Fruit fly (Drosophila melanogaster) whole organism, embryonic: ENCODE measurements around the gene ND-B16.6.
A peak's percentile ranks its signal among the peaks of the same experiment; 100 is the strongest.

Source experiments
- Adf1 ChIP-seq: fragments of 200-800 bp; sonication (Bioruptor generic); IDR thresholded peaks from 2 replicates; pipeline ENCODE4 v1.3.6; 2022; ENCODE audit warnings: missing biosample characterization, missing genetic modification characterization
- Atf6 ChIP-seq: fragments of 200-800 bp; sonication (Bioruptor generic); IDR thresholded peaks from 2 replicates; pipeline ENCODE4 v1.3.6; 2022; ENCODE audit warnings: missing biosample characterization, missing genetic modification characterization
- B-H2 ChIP-seq: fragments of 200-800 bp; sonication (Bioruptor generic); optimal IDR thresholded peaks from 2 replicates; lab custom pipeline; 2018; ENCODE audit warnings: missing biosample characterization, mild to moderate bottlenecking, missing genetic modification characterization
- CG10274 ChIP-seq: fragments of 200-800 bp; sonication (Bioruptor generic); optimal IDR thresholded peaks from 3 replicates; lab custom pipeline; 2017; ENCODE audit warnings: missing biosample characterization, mild to moderate bottlenecking, missing genetic modification characterization
- CG10462 ChIP-seq: fragments of 200-800 bp; sonication (Bioruptor generic); optimal IDR thresholded peaks from 2 replicates; lab custom pipeline; 2016; ENCODE audit warnings: missing biosample characterization, missing genetic modification characterization
- CG11696 ChIP-seq: fragments of 200-800 bp; sonication (Bioruptor generic); IDR thresholded peaks from 2 replicates; pipeline ENCODE4 v1.3.6; 2022; ENCODE audit warnings: missing biosample characterization, missing genetic modification characterization
- CG11723 ChIP-seq: fragments of 200-800 bp; sonication (Bioruptor generic); optimal IDR thresholded peaks from 2 replicates; lab custom pipeline; 2017; ENCODE audit warnings: missing biosample characterization, mild to moderate bottlenecking, missing genetic modification characterization
- CG12104 ChIP-seq: fragments of 200-800 bp; sonication (Bioruptor generic); optimal IDR thresholded peaks from 3 replicates; lab custom pipeline; 2016; ENCODE audit warnings: missing biosample characterization, missing genetic modification characterization
- CG1233 ChIP-seq: fragments of 200-800 bp; sonication (Bioruptor generic); optimal IDR thresholded peaks from 4 replicates; lab custom pipeline; 2018; ENCODE audit warnings: missing biosample characterization, mild to moderate bottlenecking, missing genetic modification characterization
- CG12744 ChIP-seq: fragments of 200-800 bp; sonication (Bioruptor generic); optimal IDR thresholded peaks from 2 replicates; lab custom pipeline; 2016; ENCODE audit warnings: missing biosample characterization, missing genetic modification characterization
- CG1529 ChIP-seq: fragments of 200-800 bp; sonication (Bioruptor generic); optimal IDR thresholded peaks from 3 replicates; lab custom pipeline; 2018; ENCODE audit warnings: missing biosample characterization, missing genetic modification characterization
- CG15696 ChIP-seq: fragments of 200-800 bp; sonication (Bioruptor generic); optimal IDR thresholded peaks from 2 replicates; lab custom pipeline; 2019; ENCODE audit warnings: missing biosample characterization, mild to moderate bottlenecking, missing genetic modification characterization, moderate library complexity
- CG1647 ChIP-seq: fragments of 200-800 bp; sonication (Bioruptor generic); optimal IDR thresholded peaks from 3 replicates; lab custom pipeline; 2016; ENCODE audit warnings: missing biosample characterization, missing genetic modification characterization
- CG30431 ChIP-seq: fragments of 200-800 bp; sonication (Bioruptor generic); optimal IDR thresholded peaks from 2 replicates; lab custom pipeline; 2017; ENCODE audit warnings: missing biosample characterization, missing genetic modification characterization
- CG33557 ChIP-seq: fragments of 200-800 bp; sonication (Bioruptor generic); optimal IDR thresholded peaks from 2 replicates; lab custom pipeline; 2019; ENCODE audit warnings: missing biosample characterization, mild to moderate bottlenecking, missing genetic modification characterization, moderate library complexity
- CG34376 ChIP-seq: fragments of 200-800 bp; sonication (Bioruptor generic); optimal IDR thresholded peaks from 2 replicates; lab custom pipeline; 2018; ENCODE audit warnings: missing biosample characterization, mild to moderate bottlenecking, missing genetic modification characterization
- CG3726 ChIP-seq: fragments of 200-800 bp; sonication (Bioruptor generic); IDR thresholded peaks from 3 replicates; pipeline ENCODE4, ENCODE4 v1.3.6; 2022; ENCODE audit warnings: missing biosample characterization, missing genetic modification characterization
- CG42726 ChIP-seq: fragments of 200-800 bp; sonication (Bioruptor generic); IDR thresholded peaks from 2 replicates; pipeline ENCODE4 v1.3.6; 2022; ENCODE audit warnings: missing biosample characterization, missing genetic modification characterization; ENCODE audit not compliant: partially characterized antibody
- CG8359 ChIP-seq: fragments of 200-800 bp; sonication (Bioruptor generic); optimal IDR thresholded peaks from 2 replicates; lab custom pipeline; 2017; ENCODE audit warnings: missing biosample characterization, mild to moderate bottlenecking, missing genetic modification characterization, borderline replicate concordance
- CG8478 ChIP-seq: fragments of >200 bp; optimal IDR thresholded peaks from 2 replicates; lab custom pipeline; 2018
- Camta ChIP-seq: fragments of 200-800 bp; sonication (Bioruptor generic); optimal IDR thresholded peaks from 2 replicates; lab custom pipeline; 2016; ENCODE audit warnings: missing biosample characterization, missing genetic modification characterization
- Doc2 ChIP-seq: fragments of 200-800 bp; sonication (Bioruptor generic); IDR thresholded peaks from 2 replicates; pipeline ENCODE4 v1.3.6; 2022; ENCODE audit warnings: missing biosample characterization, missing genetic modification characterization
- E2f1 ChIP-seq: fragments of 200-800 bp; sonication (Bioruptor generic); IDR thresholded peaks from 2 replicates; pipeline ENCODE4 v1.3.6; 2022; ENCODE audit warnings: missing biosample characterization, missing genetic modification characterization
- HLH54F ChIP-seq: fragments of 200-800 bp; sonication (Bioruptor generic); optimal IDR thresholded peaks from 3 replicates; lab custom pipeline; 2016; ENCODE audit warnings: missing biosample characterization, missing genetic modification characterization
- Hr78 ChIP-seq, 2 experiments: fragments of 200-800 bp in 1 of 2; fragments of >200 bp in 1 of 2; sonication (Bioruptor generic) in 1 of 2; optimal IDR thresholded peaks; 2 replicates each; lab custom pipeline; 2017 to 2019; ENCODE audit warnings: missing biosample characterization in 2 of 2, missing genetic modification characterization in 2 of 2, mild to moderate bottlenecking in 1 of 2, moderate library complexity in 1 of 2
- NC2β ChIP-seq: fragments of 200-800 bp; sonication (Bioruptor generic); optimal IDR thresholded peaks from 2 replicates; lab custom pipeline; 2016; ENCODE audit warnings: missing biosample characterization, missing genetic modification characterization
- NfI ChIP-seq: fragments of 200-800 bp; sonication (Bioruptor generic); optimal IDR thresholded peaks from 3 replicates; lab custom pipeline; 2018; ENCODE audit warnings: missing biosample characterization, mild to moderate bottlenecking, missing genetic modification characterization, moderate library complexity
- Ravus ChIP-seq: fragments of 200-800 bp; sonication (Bioruptor generic); IDR thresholded peaks from 2 replicates; pipeline ENCODE4 v1.3.6; 2022; ENCODE audit warnings: missing biosample characterization, missing genetic modification characterization
- Sry-δ ChIP-seq: fragments of 200-800 bp; sonication (Bioruptor generic); optimal IDR thresholded peaks from 2 replicates; lab custom pipeline; 2016; ENCODE audit warnings: missing biosample characterization, missing genetic modification characterization
- ap ChIP-seq: fragments of 200-800 bp; sonication (Bioruptor generic); IDR thresholded peaks from 2 replicates; pipeline ENCODE4 v1.3.6; 2022; ENCODE audit warnings: missing biosample characterization, missing genetic modification characterization
- az2 ChIP-seq: fragments of 200-800 bp; sonication (Bioruptor generic); optimal IDR thresholded peaks from 3 replicates; lab custom pipeline; 2016; ENCODE audit warnings: missing biosample characterization, missing genetic modification characterization
- bowl ChIP-seq: fragments of 200-800 bp; sonication (Bioruptor generic); IDR thresholded peaks from 2 replicates; pipeline ENCODE4 v1.3.6; 2022; ENCODE audit warnings: missing biosample characterization, missing genetic modification characterization
- chn ChIP-seq: fragments of 200-800 bp; sonication (Bioruptor generic); optimal IDR thresholded peaks from 2 replicates; lab custom pipeline; 2016; ENCODE audit warnings: missing biosample characterization, missing genetic modification characterization
- corto ChIP-seq: fragments of 200-800 bp; sonication (Bioruptor generic); optimal IDR thresholded peaks from 2 replicates; lab custom pipeline; 2016; ENCODE audit warnings: missing biosample characterization, mild to moderate bottlenecking, missing genetic modification characterization, moderate library complexity
- ems ChIP-seq: fragments of 200-800 bp; sonication (Bioruptor generic); optimal IDR thresholded peaks from 3 replicates; lab custom pipeline; 2016; ENCODE audit warnings: missing biosample characterization, missing genetic modification characterization
- fd64A ChIP-seq: fragments of 200-800 bp; sonication (Bioruptor generic); optimal IDR thresholded peaks from 3 replicates; lab custom pipeline; 2018; ENCODE audit warnings: missing biosample characterization, mild to moderate bottlenecking, missing genetic modification characterization
- fd96Cb ChIP-seq: fragments of 200-800 bp; sonication (Bioruptor generic); optimal IDR thresholded peaks from 2 replicates; lab custom pipeline; 2018; ENCODE audit warnings: missing biosample characterization, mild to moderate bottlenecking, missing genetic modification characterization, moderate library complexity
- gcm ChIP-seq: fragments of 200-800 bp; sonication (Bioruptor generic); optimal IDR thresholded peaks from 2 replicates; lab custom pipeline; 2019; ENCODE audit warnings: missing biosample characterization, mild to moderate bottlenecking, missing genetic modification characterization, moderate library complexity
- gt ChIP-seq: fragments of 200-800 bp; sonication (Bioruptor generic); IDR thresholded peaks from 2 replicates; pipeline ENCODE4 v1.3.6; 2022; ENCODE audit warnings: missing biosample characterization, missing genetic modification characterization
- ken ChIP-seq: fragments of 200-800 bp; sonication (Bioruptor generic); IDR thresholded peaks from 3 replicates; pipeline ENCODE4 v1.3.6; 2022; ENCODE audit warnings: missing biosample characterization, missing genetic modification characterization
- maf-S ChIP-seq: fragments of 200-800 bp; sonication (Bioruptor generic); optimal IDR thresholded peaks from 2 replicates; lab custom pipeline; 2016; ENCODE audit warnings: missing biosample characterization, missing genetic modification characterization
- onecut ChIP-seq: fragments of 200-800 bp; sonication (Bioruptor generic); IDR thresholded peaks from 2 replicates; pipeline ENCODE4 v1.3.6; 2022; ENCODE audit warnings: missing biosample characterization, missing genetic modification characterization
- seq ChIP-seq: fragments of 200-800 bp; sonication (Bioruptor generic); IDR thresholded peaks from 2 replicates; pipeline ENCODE4 v1.3.6; 2022; ENCODE audit warnings: missing biosample characterization, missing genetic modification characterization
- slou ChIP-seq: fragments of 200-800 bp; sonication (Bioruptor generic); optimal IDR thresholded peaks from 3 replicates; lab custom pipeline; 2016; ENCODE audit warnings: missing biosample characterization, missing genetic modification characterization
- so ChIP-seq: fragments of 200-800 bp; sonication (Bioruptor generic); IDR thresholded peaks from 3 replicates; pipeline ENCODE4 v1.3.6; 2022; ENCODE audit warnings: missing biosample characterization, missing genetic modification characterization
- tgo ChIP-seq: fragments of 200-800 bp; sonication (Bioruptor generic); IDR thresholded peaks from 3 replicates; pipeline ENCODE4 v1.3.6; 2022; ENCODE audit warnings: missing biosample characterization, missing genetic modification characterization
- tin ChIP-seq: fragments of 200-800 bp; sonication (Bioruptor generic); optimal IDR thresholded peaks from 3 replicates; lab custom pipeline; 2016; ENCODE audit warnings: missing biosample characterization, missing genetic modification characterization
- tio ChIP-seq: fragments of 200-800 bp; sonication (Bioruptor generic); optimal IDR thresholded peaks from 2 replicates; lab custom pipeline; 2017; ENCODE audit warnings: missing biosample characterization, missing genetic modification characterization, inconsistent platforms
- unc-4 ChIP-seq: fragments of 200-800 bp; sonication (Bioruptor generic); IDR thresholded peaks from 2 replicates; pipeline ENCODE4 v1.3.6; 2022; ENCODE audit warnings: missing biosample characterization, missing genetic modification characterization; ENCODE audit not compliant: partially characterized antibody
- usp ChIP-seq: fragments of >200 bp; optimal IDR thresholded peaks from 2 replicates; lab custom pipeline; 2017; ENCODE audit warnings: missing biosample characterization, missing genetic modification characterization
- wek ChIP-seq: fragments of 200-800 bp; sonication (Bioruptor generic); optimal IDR thresholded peaks from 3 replicates; lab custom pipeline; 2018; ENCODE audit warnings: missing biosample characterization, mild to moderate bottlenecking, missing genetic modification characterization, moderate library complexity
- zen2 ChIP-seq: fragments of 200-800 bp; sonication (Bioruptor generic); IDR thresholded peaks from 3 replicates; pipeline ENCODE4 v1.3.6; 2022; ENCODE audit warnings: missing biosample characterization, missing genetic modification characterization; ENCODE audit not compliant: partially characterized antibody
- zf30C ChIP-seq: fragments of 200-800 bp; sonication (Bioruptor generic); optimal IDR thresholded peaks from 3 replicates; lab custom pipeline; 2018; ENCODE audit warnings: missing biosample characterization, mild to moderate bottlenecking, missing genetic modification characterization

ND-B16.6 gene

DNA sequence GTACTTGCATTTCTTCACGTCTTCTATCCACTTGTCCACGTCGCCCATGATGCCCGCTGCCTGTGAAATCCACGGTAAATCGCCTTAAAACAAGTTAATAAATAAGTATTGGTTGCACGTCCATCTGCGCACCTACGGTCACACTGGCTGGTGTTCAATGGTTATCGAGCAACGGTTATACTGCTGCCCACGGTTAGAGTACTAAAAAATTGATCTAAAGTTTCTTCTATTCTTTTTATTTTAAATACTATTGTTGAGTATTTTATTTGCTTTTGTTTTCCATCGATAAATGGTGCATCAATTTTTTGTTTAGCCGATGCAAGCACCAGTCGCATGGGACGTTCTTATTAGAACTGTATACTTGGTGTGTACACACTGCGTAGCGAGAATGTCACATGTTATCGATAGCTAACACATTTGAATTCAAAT lies 22.6 kb upstream of the ND-B16.6 start, which contains the start of gene PpV (continued):
- no peak for TF ChIP-seq CG8478 (lab: Kevin White, UChicago)
- TF ChIP-seq CG10274 (GFP tag; lab: Kevin White, UChicago) = no peak
- no peak for TF ChIP-seq CG33557
- TF ChIP-seq corto (GFP tag; lab: Kevin White, UChicago) = no peak
- peak; percentile 6 for TF ChIP-seq slou (GFP tag; lab: Kevin White, UChicago)
- TF ChIP-seq NfI (GFP tag; lab: Kevin White, UChicago) = no peak
- TF ChIP-seq CG1647 (GFP tag; lab: Kevin White, UChicago) = no peak
- TF ChIP-seq ken = no peak
- TF ChIP-seq ems (GFP tag; lab: Kevin White, UChicago) = no peak
- no peak for TF ChIP-seq CG42726 (GFP tag; lab: Robert Waterston, UW)
- TF ChIP-seq NC2β = no peak
- no peak for TF ChIP-seq CG1529 (GFP tag; lab: Kevin White, UChicago)
- TF ChIP-seq ap (GFP tag; lab: Robert Waterston, UW) = no peak
- TF ChIP-seq unc-4 = peak; percentile 56; the same call in 1 of the 2 replicates
- no peak for TF ChIP-seq maf-S (GFP tag; lab: Kevin White, UChicago)
- no peak for TF ChIP-seq Doc2 (GFP tag; lab: Robert Waterston, UW)
- TF ChIP-seq E2f1 (GFP tag; lab: Robert Waterston, UW) = no peak
- TF ChIP-seq CG8359 (GFP tag; lab: Kevin White, UChicago) = no peak
- no peak for TF ChIP-seq CG1233 (GFP tag; lab: Kevin White, UChicago)
- TF ChIP-seq fd96Cb (tag; lab: Kevin White, UChicago) = no peak
- TF ChIP-seq usp (GFP tag; lab: Kevin White, UChicago) = no peak
- no peak for TF ChIP-seq seq
- TF ChIP-seq gt (GFP tag; lab: Robert Waterston, UW) = no peak
- TF ChIP-seq wek = no peak
- TF ChIP-seq chn (GFP tag; lab: Kevin White, UChicago) = no peak
- TF ChIP-seq tgo (GFP tag; lab: Robert Waterston, UW) = no peak
- TF ChIP-seq Sry-δ (GFP tag; lab: Kevin White, UChicago) = peak; percentile 76
- no peak for TF ChIP-seq az2 (GFP tag; lab: Kevin White, UChicago)
- TF ChIP-seq Camta (GFP tag; lab: Kevin White, UChicago) = no peak
- TF ChIP-seq tio = no peak
- TF ChIP-seq fd64A = no peak
- no peak for TF ChIP-seq zen2 (GFP tag; lab: Robert Waterston, UW)
- TF ChIP-seq bowl (GFP tag; lab: Robert Waterston, UW) = no peak
- no peak for TF ChIP-seq tin (GFP tag; lab: Kevin White, UChicago)
- TF ChIP-seq Atf6 (GFP tag; lab: Robert Waterston, UW) = no peak
- no peak for TF ChIP-seq CG3726
- TF ChIP-seq CG12744 (GFP tag; lab: Kevin White, UChicago) = no peak
- no peak for TF ChIP-seq CG12104 (GFP tag; lab: Kevin White, UChicago)
- no peak for TF ChIP-seq CG34376
- TF ChIP-seq Ravus (GFP tag; lab: Robert Waterston, UW) = no peak
- TF ChIP-seq zf30C = no peak
- TF ChIP-seq B-H2 = peak; percentile 18
- no peak for TF ChIP-seq CG11696 (GFP tag; lab: Robert Waterston, UW)
- no peak for TF ChIP-seq Hr78 (GFP tag; optimal IDR thresholded peaks at IDR 0.05; lab: Kevin White, UChicago)
- TF ChIP-seq CG15696 (tag; lab: Kevin White, UChicago) = no peak
- TF ChIP-seq so = no peak
- no peak for TF ChIP-seq onecut
- TF ChIP-seq CG30431 (GFP tag; lab: Kevin White, UChicago) = no peak
- TF ChIP-seq CG11723 = no peak
- no peak for TF ChIP-seq HLH54F (GFP tag; lab: Kevin White, UChicago)
- no peak for TF ChIP-seq gcm (GFP tag; lab: Kevin White, UChicago)
- no peak for TF ChIP-seq Adf1 (GFP tag; lab: Robert Waterston, UW)
- TF ChIP-seq CG10462 = no peak
